Fruit fly (Drosophila melanogaster): ENCODE measurements around the gene Mtpalpha.

Gene Mtpalpha

dm6 chr2L:9576269-9576933 lies at the start of gene Mtpalpha:
Gene Mtpalpha, minus strand, starts transcription at chr2L:9576769.
- peak; percentile 78 for TF ChIP-seq CG17801 (GFP tag; optimal IDR thresholded peaks at IDR 0.05; ENCODE audit: partially characterized antibody)

dm6 chr2L:9625185-9625584 lies 48.6 kb upstream of the Mtpalpha start, which contains the start of gene CG31882:
Gene CG31882, minus strand, starts transcription at chr2L:9625285.
- TF ChIP-seq CG17801 (GFP tag; optimal IDR thresholded peaks at IDR 0.05; ENCODE audit: partially characterized antibody) = no peak

dm6 chr2L:9619925-9620324 lies 43.4 kb upstream of the Mtpalpha start:
- no peak for TF ChIP-seq CG17801 (GFP tag; optimal IDR thresholded peaks at IDR 0.05; ENCODE audit: partially characterized antibody)

- TF ChIP-seq CG17801 (GFP tag; optimal IDR thresholded peaks at IDR 0.05; ENCODE audit: partially characterized antibody) = no peak
Measured at dm6 chr2L:9618871-9619270, 42.3 kb upstream of the Mtpalpha start.

dm6 chr2L:9617908-9618307 lies 41.3 kb upstream of the Mtpalpha start:
- TF ChIP-seq CG17801 (GFP tag; optimal IDR thresholded peaks at IDR 0.05; ENCODE audit: partially characterized antibody) = peak; percentile 29

- TF ChIP-seq CG17801 (GFP tag; optimal IDR thresholded peaks at IDR 0.05; ENCODE audit: partially characterized antibody) = peak; percentile 7
Measured at dm6 chr2L:9616654-9617053, 40.1 kb upstream of the Mtpalpha start.

- no peak for TF ChIP-seq CG17801 (GFP tag; optimal IDR thresholded peaks at IDR 0.05; ENCODE audit: partially characterized antibody)
Measured at dm6 chr2L:9615983-9616519, 39.5 kb upstream of the Mtpalpha start, which contains the start of gene GlcAT-S. Gene GlcAT-S, plus strand, starts transcription at chr2L:9616469.

dm6 chr2L:9615561-9615960 lies 39.0 kb upstream of the Mtpalpha start:
- no peak for TF ChIP-seq CG17801 (GFP tag; optimal IDR thresholded peaks at IDR 0.05; ENCODE audit: partially characterized antibody)

- no peak for TF ChIP-seq CG17801 (GFP tag; optimal IDR thresholded peaks at IDR 0.05; ENCODE audit: partially characterized antibody)
Measured at dm6 chr2L:9614674-9615258, 38.2 kb upstream of the Mtpalpha start.

- TF ChIP-seq CG17801 (GFP tag; optimal IDR thresholded peaks at IDR 0.05; ENCODE audit: partially characterized antibody) = no peak
Measured at dm6 chr2L:9613922-9614321, 37.4 kb upstream of the Mtpalpha start.

- peak; percentile 36 for TF ChIP-seq CG17801 (GFP tag; optimal IDR thresholded peaks at IDR 0.05; ENCODE audit: partially characterized antibody)
Measured at dm6 chr2L:9613006-9613690, 36.6 kb upstream of the Mtpalpha start, which contains the start of gene Trx2. Gene Trx2, plus strand, starts transcription at chr2L:9613166.

dm6 chr2L:9612654-9613005 lies 36.1 kb upstream of the Mtpalpha start:
- TF ChIP-seq CG17801 (GFP tag; optimal IDR thresholded peaks at IDR 0.05; ENCODE audit: partially characterized antibody) = no peak

dm6 chr2L:9609337-9609856 lies 32.8 kb upstream of the Mtpalpha start:
- TF ChIP-seq CG17801 (GFP tag; optimal IDR thresholded peaks at IDR 0.05; ENCODE audit: partially characterized antibody) = no peak

dm6 chr2L:9607997-9608563 lies 31.5 kb upstream of the Mtpalpha start, which contains the start of gene gcm2:
Gene gcm2, plus strand, starts transcription at chr2L:9608562.
- no peak for TF ChIP-seq CG17801 (GFP tag; optimal IDR thresholded peaks at IDR 0.05; ENCODE audit: partially characterized antibody)

dm6 chr2L:9602103-9602502 lies 25.5 kb upstream of the Mtpalpha start:
- TF ChIP-seq CG17801 (GFP tag; optimal IDR thresholded peaks at IDR 0.05; ENCODE audit: partially characterized antibody) = no peak
